Fruit fly (Drosophila melanogaster) whole organism, embryonic: ENCODE results near the gene Pak.
A peak's percentile ranks its signal among the peaks of the same experiment; 100 is the strongest.

Experiments
- Atf3 ChIP-seq: fragments of 200-800 bp; sonication (Bioruptor generic); optimal IDR thresholded peaks from 3 replicates; lab custom pipeline; 2016; ENCODE audit warnings: missing biosample characterization, missing genetic modification characterization
- CG10366 ChIP-seq: fragments of 200-800 bp; sonication (Bioruptor generic); IDR thresholded peaks from 2 replicates; pipeline ENCODE4 v1.3.6; 2022; ENCODE audit warnings: missing biosample characterization, missing genetic modification characterization
- CG11456 ChIP-seq: fragments of 200-800 bp; sonication (Bioruptor generic); IDR thresholded peaks from 3 replicates; pipeline ENCODE4 v1.3.6; 2022; ENCODE audit warnings: missing biosample characterization, missing genetic modification characterization
- CG11723 ChIP-seq: fragments of 200-800 bp; sonication (Bioruptor generic); optimal IDR thresholded peaks from 2 replicates; lab custom pipeline; 2017; ENCODE audit warnings: missing biosample characterization, mild to moderate bottlenecking, missing genetic modification characterization
- CG13775 ChIP-seq: fragments of 200-800 bp; sonication (Bioruptor generic); optimal IDR thresholded peaks from 3 replicates; lab custom pipeline; 2017; ENCODE audit warnings: missing biosample characterization, mild to moderate bottlenecking, missing genetic modification characterization
- CG15073 ChIP-seq: fragments of 200-800 bp; sonication (Bioruptor generic); optimal IDR thresholded peaks from 2 replicates; lab custom pipeline; 2016; ENCODE audit warnings: missing biosample characterization, missing genetic modification characterization
- CG1602 ChIP-seq: fragments of 200-800 bp; sonication (Bioruptor generic); optimal IDR thresholded peaks from 3 replicates; lab custom pipeline; 2016; ENCODE audit warnings: missing biosample characterization, missing genetic modification characterization
- CG18599 ChIP-seq: fragments of 200-800 bp; sonication (Bioruptor generic); optimal IDR thresholded peaks from 3 replicates; lab custom pipeline; 2017; ENCODE audit warnings: missing biosample characterization, missing genetic modification characterization, mild to moderate bottlenecking, moderate library complexity, missing genetic modification reagents
- CG30020 ChIP-seq: fragments of 200-800 bp; optimal IDR thresholded peaks from 2 replicates; lab custom pipeline; 2019; ENCODE audit warnings: missing biosample characterization, mild to moderate bottlenecking, missing genetic modification characterization, moderate library complexity
- CG31441 ChIP-seq: fragments of 200-800 bp; sonication (Bioruptor generic); IDR thresholded peaks from 2 replicates; pipeline ENCODE4 v1.3.6; 2022; ENCODE audit warnings: missing biosample characterization, missing genetic modification characterization
- CG42726 ChIP-seq: fragments of 200-800 bp; sonication (Bioruptor generic); IDR thresholded peaks from 2 replicates; pipeline ENCODE4 v1.3.6; 2022; ENCODE audit warnings: missing biosample characterization, missing genetic modification characterization; ENCODE audit not compliant: partially characterized antibody
- CG4617 ChIP-seq: fragments of 200-800 bp; sonication (Bioruptor generic); optimal IDR thresholded peaks from 3 replicates; lab custom pipeline; 2016; ENCODE audit warnings: missing biosample characterization, missing genetic modification characterization, borderline replicate concordance
- CG6254 ChIP-seq: fragments of 200-800 bp; sonication (Bioruptor generic); optimal IDR thresholded peaks from 3 replicates; lab custom pipeline; 2017; ENCODE audit warnings: mild to moderate bottlenecking, missing biosample characterization, missing genetic modification reagents, missing genetic modification characterization
- CTCF ChIP-seq: fragments of 200-800 bp; sonication (Bioruptor generic); optimal IDR thresholded peaks from 2 replicates; lab custom pipeline; 2017; ENCODE audit warnings: missing biosample characterization, mild to moderate bottlenecking, missing genetic modification characterization, moderate library complexity
- Dad ChIP-seq: fragments of 200-800 bp; sonication (Bioruptor generic); optimal IDR thresholded peaks from 3 replicates; lab custom pipeline; 2016; ENCODE audit warnings: missing biosample characterization, missing genetic modification characterization
- Deaf1 ChIP-seq: fragments of 200-800 bp; optimal IDR thresholded peaks from 3 replicates; lab custom pipeline; 2019; ENCODE audit warnings: missing biosample characterization, mild to moderate bottlenecking, missing genetic modification characterization, moderate library complexity
- Dip3 ChIP-seq: fragments of 200-800 bp; sonication (Bioruptor generic); optimal IDR thresholded peaks from 3 replicates; lab custom pipeline; 2016; ENCODE audit warnings: missing biosample characterization, missing genetic modification characterization
- Dref ChIP-seq: fragments of 200-800 bp; sonication (Bioruptor generic); IDR thresholded peaks from 2 replicates; pipeline ENCODE4 v1.3.6; 2022; ENCODE audit warnings: missing biosample characterization, missing genetic modification characterization
- Elba2 ChIP-seq: fragments of 200-800 bp; sonication (Bioruptor generic); optimal IDR thresholded peaks from 3 replicates; lab custom pipeline; 2016; ENCODE audit warnings: missing biosample characterization, missing genetic modification characterization
- Hey ChIP-seq: fragments of 200-800 bp; sonication (Bioruptor generic); optimal IDR thresholded peaks from 3 replicates; lab custom pipeline; 2018; ENCODE audit warnings: missing biosample characterization, mild to moderate bottlenecking, missing genetic modification characterization
- Hr3 ChIP-seq: fragments of 200-800 bp; sonication (Bioruptor generic); optimal IDR thresholded peaks from 3 replicates; lab custom pipeline; 2016; ENCODE audit warnings: missing biosample characterization, missing genetic modification characterization
- Hr51 ChIP-seq, 2 experiments: fragments of 200-800 bp; sonication (Bioruptor generic); optimal IDR thresholded peaks; 2 replicates in 1 of 2; 3 replicates in 1 of 2; lab custom pipeline; 2016 to 2018; ENCODE audit warnings: missing biosample characterization in 2 of 2, missing genetic modification characterization in 2 of 2, mild to moderate bottlenecking in 1 of 2, moderate library complexity in 1 of 2
- Lpt ChIP-seq: fragments of >200 bp; optimal IDR thresholded peaks from 2 replicates; lab custom pipeline; 2018; ENCODE audit warnings: missing biosample characterization, missing genetic modification characterization
- Nf-YB ChIP-seq: fragments of 200-800 bp; sonication (Bioruptor generic); optimal IDR thresholded peaks from 3 replicates; lab custom pipeline; 2019; ENCODE audit warnings: missing biosample characterization, mild to moderate bottlenecking, missing genetic modification characterization, moderate library complexity
- Opbp ChIP-seq: fragments of 200-800 bp; sonication (Bioruptor generic); IDR thresholded peaks from 3 replicates; pipeline ENCODE4 v1.3.6; 2022; ENCODE audit warnings: missing biosample characterization, missing genetic modification characterization; ENCODE audit not compliant: partially characterized antibody
- Optix ChIP-seq: fragments of 200-800 bp; sonication (Bioruptor generic); IDR thresholded peaks from 3 replicates; pipeline ENCODE4 v1.3.6; 2022; ENCODE audit warnings: missing biosample characterization, missing genetic modification characterization
- Six4 ChIP-seq: fragments of 200-800 bp; sonication (Bioruptor generic); optimal IDR thresholded peaks from 2 replicates; lab custom pipeline; 2016; ENCODE audit warnings: missing biosample characterization, missing genetic modification characterization
- Ssrp ChIP-seq: fragments of 200-800 bp; sonication (Bioruptor generic); optimal IDR thresholded peaks from 2 replicates; lab custom pipeline; 2018; ENCODE audit warnings: missing biosample characterization, mild to moderate bottlenecking, missing genetic modification characterization, moderate library complexity
- Xrp1 ChIP-seq: fragments of 200-800 bp; sonication (Bioruptor generic); IDR thresholded peaks from 2 replicates; pipeline ENCODE4 v1.3.6; 2022; ENCODE audit warnings: missing biosample characterization, missing genetic modification characterization
- YL-1 ChIP-seq: fragments of 200-800 bp; sonication (Bioruptor generic); optimal IDR thresholded peaks from 3 replicates; lab custom pipeline; 2017; ENCODE audit warnings: missing biosample characterization, mild to moderate bottlenecking, missing genetic modification characterization
- btn ChIP-seq: fragments of 200-800 bp; sonication (Bioruptor generic); optimal IDR thresholded peaks from 2 replicates; lab custom pipeline; 2016; ENCODE audit warnings: missing biosample characterization, missing genetic modification characterization
- crp ChIP-seq, 2 experiments: fragments of 200-800 bp; sonication (Bioruptor generic); optimal IDR thresholded peaks; 2 replicates in 1 of 2; 3 replicates in 1 of 2; lab custom pipeline; 2017; ENCODE audit warnings: missing biosample characterization in 2 of 2, missing genetic modification characterization in 2 of 2, mild to moderate bottlenecking in 1 of 2, moderate library complexity in 1 of 2
- danr ChIP-seq: fragments of 200-800 bp; sonication (Bioruptor generic); IDR thresholded peaks from 2 replicates; pipeline ENCODE4 v1.3.6; 2022; ENCODE audit warnings: missing biosample characterization, missing genetic modification characterization
- dati ChIP-seq: fragments of 200-800 bp; sonication (Bioruptor generic); IDR thresholded peaks from 2 replicates; pipeline ENCODE4 v1.3.6; 2022; ENCODE audit warnings: missing biosample characterization, missing genetic modification characterization
- dysf ChIP-seq: fragments of 200-800 bp; sonication (Bioruptor generic); IDR thresholded peaks from 3 replicates; pipeline ENCODE4 v1.3.6; 2022; ENCODE audit warnings: missing biosample characterization, missing genetic modification characterization
- ftz-f1 ChIP-seq: fragments of 200-800 bp; sonication (Bioruptor generic); optimal IDR thresholded peaks from 2 replicates; lab custom pipeline; 2016; ENCODE audit warnings: missing biosample characterization, missing genetic modification characterization
- gcm2 ChIP-seq: fragments of 200-800 bp; sonication (Bioruptor generic); optimal IDR thresholded peaks from 2 replicates; lab custom pipeline; 2016; ENCODE audit warnings: missing biosample characterization, missing genetic modification characterization
- grau ChIP-seq: fragments of 200-800 bp; optimal IDR thresholded peaks from 3 replicates; lab custom pipeline; 2019; ENCODE audit warnings: missing biosample characterization, mild to moderate bottlenecking, missing genetic modification characterization, moderate library complexity
- hbn ChIP-seq: fragments of 200-800 bp; sonication (Bioruptor generic); IDR thresholded peaks from 2 replicates; pipeline ENCODE4 v1.3.6; 2022; ENCODE audit warnings: missing biosample characterization, missing genetic modification characterization; ENCODE audit not compliant: partially characterized antibody
- knrl ChIP-seq: fragments of 200-800 bp; sonication (Bioruptor generic); IDR thresholded peaks from 3 replicates; pipeline ENCODE4 v1.3.6; 2022; ENCODE audit warnings: missing biosample characterization, missing genetic modification characterization; ENCODE audit not compliant: partially characterized antibody
- lbe ChIP-seq: fragments of 200-800 bp; sonication (Bioruptor generic); optimal IDR thresholded peaks from 2 replicates; lab custom pipeline; 2016; ENCODE audit warnings: missing biosample characterization, mild to moderate bottlenecking, missing genetic modification characterization
- otp ChIP-seq: fragments of 200-800 bp; sonication (Bioruptor generic); IDR thresholded peaks from 3 replicates; pipeline ENCODE4, ENCODE4 v1.3.6; 2022; ENCODE audit warnings: missing biosample characterization, missing genetic modification characterization
- prd ChIP-seq, 3 experiments: fragments of >200 bp in 2 of 3; fragments of 200-800 bp in 1 of 3; sonication (Bioruptor generic) in 1 of 3; optimal IDR thresholded peaks in 2 of 3; IDR thresholded peaks in 1 of 3; 2 replicates in 2 of 3; 3 replicates in 1 of 3; pipeline versions ENCODE4 v1.3.6 to Lab custom; 2017 to 2022; ENCODE audit warnings: missing biosample characterization in 1 of 3, missing genetic modification characterization in 1 of 3
- pzg ChIP-seq: fragments of 200-800 bp; sonication (Bioruptor generic); optimal IDR thresholded peaks from 3 replicates; lab custom pipeline; 2018; ENCODE audit warnings: missing biosample characterization, mild to moderate bottlenecking, missing genetic modification characterization, moderate library complexity
- row ChIP-seq: fragments of 200-800 bp; sonication (Bioruptor generic); IDR thresholded peaks from 3 replicates; pipeline ENCODE4 v1.3.6; 2022; ENCODE audit warnings: missing biosample characterization, missing genetic modification characterization
- salm ChIP-seq: fragments of 200-800 bp; sonication (Bioruptor generic); optimal IDR thresholded peaks from 2 replicates; lab custom pipeline; 2018; ENCODE audit warnings: missing biosample characterization, mild to moderate bottlenecking, missing genetic modification characterization
- sd ChIP-seq: fragments of 200-800 bp; sonication (Bioruptor generic); optimal IDR thresholded peaks from 3 replicates; lab custom pipeline; 2018; ENCODE audit warnings: missing biosample characterization, mild to moderate bottlenecking, missing genetic modification characterization, moderate library complexity
- shn ChIP-seq: fragments of 200-800 bp; sonication (Bioruptor generic); optimal IDR thresholded peaks from 3 replicates; lab custom pipeline; 2016; ENCODE audit warnings: missing biosample characterization, missing genetic modification characterization
- sim ChIP-seq: fragments of 200-800 bp; sonication (Bioruptor generic); IDR thresholded peaks from 2 replicates; pipeline ENCODE4 v1.3.6; 2022; ENCODE audit warnings: missing biosample characterization, missing genetic modification characterization
- slbo ChIP-seq: fragments of 200-800 bp; sonication (Bioruptor generic); IDR thresholded peaks from 2 replicates; pipeline ENCODE4 v1.3.6; 2022; ENCODE audit warnings: missing biosample characterization, missing genetic modification characterization
- ttk ChIP-seq: fragments of 200-800 bp; sonication (Bioruptor generic); IDR thresholded peaks from 2 replicates; pipeline ENCODE4 v2.1.2; 2022; ENCODE audit warnings: missing biosample characterization, missing genetic modification characterization

The Pak gene

dm6 chr3R:6345814-6346213, 4.9 kb upstream of the Pak start, which contains the start of the genes SmD2 and CG18048 (continued):
- TF ChIP-seq btn (no peak), Hey (tag; lab: Kevin White, UChicago) (no peak), danr (GFP tag; lab: Robert Waterston, UW) (no peak), sd (tag; lab: Kevin White, UChicago) (peak; percentile 80), CG30020 (tag; lab: Kevin White, UChicago) (peak; percentile 67), CG11723 (GFP tag; lab: Kevin White, UChicago) (no peak), CG4617 (GFP tag; lab: Kevin White, UChicago) (peak; percentile 79), dati (no peak), CG31441 (GFP tag; lab: Robert Waterston, UW) (peak; percentile 33; the same call in 1 of the 2 replicates), Hr3 (GFP tag; lab: Kevin White, UChicago) (no peak), CG13775 (GFP tag; lab: Kevin White, UChicago) (peak; percentile 27), lbe (GFP tag; lab: Kevin White, UChicago) (no peak), shn (GFP tag; lab: Kevin White, UChicago) (no peak), gcm2 (GFP tag; lab: Kevin White, UChicago) (no peak), dysf (GFP tag; lab: Robert Waterston, UW) (no peak), slbo (GFP tag; lab: Robert Waterston, UW) (0 out of 2 replicates have a peak, but pooled peaks have one; percentile 6), YL-1 (GFP tag; lab: Kevin White, UChicago) (peak; percentile 82), CG18599 (GFP tag; lab: Kevin White, UChicago) (no peak), hbn (peak; percentile 65), CG15073 (no peak), Opbp (GFP tag; lab: Robert Waterston, UW) (peak; percentile 65; the same call in 1 of the 3 replicates), Ssrp (tag; lab: Kevin White, UChicago) (peak; percentile 16), pzg (GFP tag; lab: Kevin White, UChicago) (peak; percentile 69), Elba2 (GFP tag; lab: Kevin White, UChicago) (peak; percentile 91), sim (GFP tag; lab: Robert Waterston, UW) (no peak), Hr51 (GFP tag; optimal IDR thresholded peaks at IDR 0.05; lab: Kevin White, UChicago) (no peak), otp (GFP tag; lab: Robert Waterston, UW) (no peak), CG42726 (GFP tag; lab: Robert Waterston, UW) (peak; percentile 39; the same call in 1 of the 2 replicates), Atf3 (GFP tag; lab: Kevin White, UChicago) (no peak), Lpt (GFP tag; lab: Kevin White, UChicago) (no peak), crp (GFP tag; optimal IDR thresholded peaks at IDR 0.05; lab: Kevin White, UChicago) (no peak), Dip3 (GFP tag; lab: Kevin White, UChicago) (no peak), salm (tag; lab: Kevin White, UChicago) (no peak), Deaf1 (peak; percentile 50), CG11456 (GFP tag; lab: Robert Waterston, UW) (no peak), Six4 (no peak), CTCF (GFP tag; lab: Kevin White, UChicago) (peak; percentile 22), row (peak; percentile 83), grau (tag; lab: Kevin White, UChicago) (peak; percentile 33), CG1602 (GFP tag; lab: Kevin White, UChicago) (no peak), ttk (GFP tag; lab: Robert Waterston, UW) (no peak), CG10366 (GFP tag; lab: Robert Waterston, UW) (no peak), Dad (GFP tag; lab: Kevin White, UChicago) (no peak), Xrp1 (GFP tag; lab: Robert Waterston, UW) (no peak), CG6254 (GFP tag; lab: Kevin White, UChicago) (peak; percentile 43), Nf-YB (GFP tag; lab: Kevin White, UChicago) (no peak), knrl (peak; percentile 87), Dref (peak; percentile 31), prd (optimal IDR thresholded peaks at IDR 0.05; lab: Kevin White, UChicago) (no peak), prd (GFP tag; IDR thresholded peaks at IDR 0.05; lab: Robert Waterston, UW) (no peak), Optix (GFP tag; lab: Robert Waterston, UW) (no peak), ftz-f1 (GFP tag; lab: Kevin White, UChicago) (no peak)
